Fruit fly (Drosophila melanogaster): ENCODE measurements around the gene CG11052.

dm6 chr3R:7961348-7961747 is 47.7 kb downstream of the CG11052 start:
- TF ChIP-seq Myc (optimal IDR thresholded peaks at IDR 0.05), result no peak
- TF ChIP-seq psq (optimal IDR thresholded peaks at IDR 0.05), result no peak
- no peak for TF ChIP-seq Sin3A (optimal IDR thresholded peaks at IDR 0.05)
- TF ChIP-seq insv (optimal IDR thresholded peaks at IDR 0.05), result no peak
